Fruit fly (Drosophila melanogaster) whole organism, embryonic: ENCODE data around the gene CG14341.

Source experiments
- Ada2b ChIP-seq: fragments of 200-800 bp; sonication (Bioruptor generic); IDR thresholded peaks from 2 replicates; pipeline ENCODE4 v1.3.6; 2022; ENCODE audit warnings: missing biosample characterization, missing genetic modification characterization
- BtbVII ChIP-seq: fragments of 200-800 bp; sonication (Bioruptor generic); optimal IDR thresholded peaks from 3 replicates; lab custom pipeline; 2017; ENCODE audit warnings: missing biosample characterization, mild to moderate bottlenecking, missing genetic modification characterization
- CG11093 ChIP-seq: fragments of 200-800 bp; sonication (Bioruptor generic); IDR thresholded peaks from 3 replicates; pipeline ENCODE4 v1.3.6; 2022; ENCODE audit warnings: missing biosample characterization, missing genetic modification characterization
- CG13123 ChIP-seq: fragments of 200-800 bp; sonication (Bioruptor generic); optimal IDR thresholded peaks from 2 replicates; lab custom pipeline; 2016; ENCODE audit warnings: missing biosample characterization, missing genetic modification characterization
- CG14014 ChIP-seq: fragments of 200-800 bp; sonication (Bioruptor generic); IDR thresholded peaks from 2 replicates; pipeline ENCODE4 v1.3.6; 2022; ENCODE audit warnings: missing biosample characterization, missing genetic modification characterization
- CG1603 ChIP-seq: fragments of 200-800 bp; sonication (Bioruptor generic); optimal IDR thresholded peaks from 2 replicates; lab custom pipeline; 2019; ENCODE audit warnings: missing biosample characterization, mild to moderate bottlenecking, missing genetic modification characterization, moderate library complexity
- CG1647 ChIP-seq: fragments of 200-800 bp; sonication (Bioruptor generic); optimal IDR thresholded peaks from 3 replicates; lab custom pipeline; 2016; ENCODE audit warnings: missing biosample characterization, missing genetic modification characterization
- CG16779 ChIP-seq: fragments of 200-800 bp; sonication (Bioruptor generic); IDR thresholded peaks from 2 replicates; pipeline ENCODE4 v1.3.6; 2022; ENCODE audit warnings: missing biosample characterization, missing genetic modification characterization
- CG18262 ChIP-seq: fragments of 200-800 bp; optimal IDR thresholded peaks from 3 replicates; lab custom pipeline; 2019; ENCODE audit warnings: missing biosample characterization, mild to moderate bottlenecking, missing genetic modification characterization, moderate library complexity
- CG2199 ChIP-seq: fragments of 200-800 bp; sonication (Bioruptor generic); IDR thresholded peaks from 3 replicates; pipeline ENCODE4 v1.3.6; 2022; ENCODE audit warnings: missing biosample characterization, missing genetic modification characterization
- CG30020 ChIP-seq: fragments of 200-800 bp; optimal IDR thresholded peaks from 2 replicates; lab custom pipeline; 2019; ENCODE audit warnings: missing biosample characterization, mild to moderate bottlenecking, missing genetic modification characterization, moderate library complexity
- CG32772 ChIP-seq: fragments of 200-800 bp; sonication (Bioruptor generic); IDR thresholded peaks from 2 replicates; pipeline ENCODE4 v1.3.6; 2022; ENCODE audit warnings: missing biosample characterization, missing genetic modification characterization
- CG34422 ChIP-seq: fragments of 200-800 bp; sonication (Bioruptor generic); IDR thresholded peaks from 3 replicates; pipeline ENCODE4 v1.3.6; 2022; ENCODE audit warnings: missing biosample characterization, missing genetic modification characterization
- CG42726 ChIP-seq: fragments of 200-800 bp; sonication (Bioruptor generic); IDR thresholded peaks from 2 replicates; pipeline ENCODE4 v1.3.6; 2022; ENCODE audit warnings: missing biosample characterization, missing genetic modification characterization; ENCODE audit not compliant: partially characterized antibody
- CG8089 ChIP-seq: fragments of 200-800 bp; sonication (Bioruptor generic); optimal IDR thresholded peaks from 3 replicates; lab custom pipeline; 2016; ENCODE audit warnings: missing biosample characterization, missing genetic modification characterization
- CG8281 ChIP-seq: fragments of 200-800 bp; sonication (Bioruptor generic); optimal IDR thresholded peaks from 2 replicates; lab custom pipeline; 2018; ENCODE audit warnings: missing biosample characterization, mild to moderate bottlenecking, missing genetic modification characterization, moderate library complexity
- Chrac-16 ChIP-seq: fragments of 200-800 bp; sonication (Bioruptor generic); optimal IDR thresholded peaks from 3 replicates; lab custom pipeline; 2016; ENCODE audit warnings: missing biosample characterization, missing genetic modification characterization
- D19A ChIP-seq: fragments of 200-800 bp; optimal IDR thresholded peaks from 3 replicates; lab custom pipeline; 2019; ENCODE audit warnings: missing biosample characterization, mild to moderate bottlenecking, missing genetic modification characterization, moderate library complexity
- Dbx ChIP-seq: fragments of 200-800 bp; sonication (Bioruptor generic); IDR thresholded peaks from 3 replicates; pipeline ENCODE4 v1.3.6; 2022; ENCODE audit warnings: missing biosample characterization, missing genetic modification characterization
- E2f2 ChIP-seq: fragments of 200-800 bp; sonication (Bioruptor generic); IDR thresholded peaks from 2 replicates; pipeline ENCODE4 v1.3.6; 2022; ENCODE audit warnings: missing biosample characterization, missing genetic modification characterization
- Eip74EF ChIP-seq, 2 experiments: fragments of 200-800 bp in 1 of 2; fragments of >200 bp in 1 of 2; sonication (Bioruptor generic) in 1 of 2; optimal IDR thresholded peaks; 2 replicates each; lab custom pipeline; 2017 to 2019; ENCODE audit warnings: missing biosample characterization in 2 of 2, missing genetic modification characterization in 2 of 2, mild to moderate bottlenecking in 1 of 2, moderate library complexity in 1 of 2
- Elba2 ChIP-seq: fragments of 200-800 bp; sonication (Bioruptor generic); optimal IDR thresholded peaks from 3 replicates; lab custom pipeline; 2016; ENCODE audit warnings: missing biosample characterization, missing genetic modification characterization
- H2.0 ChIP-seq: fragments of 200-800 bp; sonication (Bioruptor generic); IDR thresholded peaks from 2 replicates; pipeline ENCODE4 v1.3.6; 2022; ENCODE audit warnings: missing biosample characterization, missing genetic modification characterization
- Hsf ChIP-seq: fragments of 200-800 bp; sonication (Bioruptor generic); optimal IDR thresholded peaks from 3 replicates; lab custom pipeline; 2016; ENCODE audit warnings: missing biosample characterization, missing genetic modification characterization
- Pdp1 ChIP-seq, 2 experiments: fragments of 200-800 bp; sonication (Bioruptor generic); optimal IDR thresholded peaks; 3 replicates each; lab custom pipeline; 2016; ENCODE audit warnings: missing biosample characterization in 2 of 2, missing genetic modification characterization in 2 of 2, mild to moderate bottlenecking in 1 of 2, moderate library complexity in 1 of 2
- Ptx1 ChIP-seq: fragments of 200-800 bp; sonication (Bioruptor generic); IDR thresholded peaks from 2 replicates; pipeline ENCODE4 v1.3.6; 2022; ENCODE audit warnings: missing biosample characterization, missing genetic modification characterization
- Rfx ChIP-seq: fragments of 200-800 bp; sonication (Bioruptor generic); IDR thresholded peaks from 2 replicates; pipeline ENCODE4 v1.3.6; 2022; ENCODE audit warnings: missing biosample characterization, missing genetic modification characterization
- Sox100B ChIP-seq: fragments of 200-800 bp; sonication (Bioruptor generic); optimal IDR thresholded peaks from 3 replicates; lab custom pipeline; 2018; ENCODE audit warnings: missing biosample characterization, mild to moderate bottlenecking, missing genetic modification characterization
- Usf ChIP-seq: fragments of 200-800 bp; sonication (Bioruptor generic); optimal IDR thresholded peaks from 2 replicates; lab custom pipeline; 2017; ENCODE audit warnings: missing genotype, missing biosample characterization, missing genetic modification characterization
- ap ChIP-seq: fragments of 200-800 bp; sonication (Bioruptor generic); IDR thresholded peaks from 2 replicates; pipeline ENCODE4 v1.3.6; 2022; ENCODE audit warnings: missing biosample characterization, missing genetic modification characterization
- az2 ChIP-seq: fragments of 200-800 bp; sonication (Bioruptor generic); optimal IDR thresholded peaks from 3 replicates; lab custom pipeline; 2016; ENCODE audit warnings: missing biosample characterization, missing genetic modification characterization
- bcd ChIP-seq: fragments of 200-800 bp; sonication (Bioruptor generic); optimal IDR thresholded peaks from 2 replicates; lab custom pipeline; 2017; ENCODE audit warnings: missing biosample characterization, mild to moderate bottlenecking, missing genetic modification characterization
- cato ChIP-seq: fragments of 200-800 bp; sonication (Bioruptor generic); optimal IDR thresholded peaks from 2 replicates; lab custom pipeline; 2016; ENCODE audit warnings: missing biosample characterization, missing genetic modification characterization, borderline replicate concordance
- chn ChIP-seq: fragments of 200-800 bp; sonication (Bioruptor generic); optimal IDR thresholded peaks from 2 replicates; lab custom pipeline; 2016; ENCODE audit warnings: missing biosample characterization, missing genetic modification characterization
- dmrt11E ChIP-seq: fragments of 200-800 bp; sonication (Bioruptor generic); optimal IDR thresholded peaks from 3 replicates; lab custom pipeline; 2018; ENCODE audit warnings: missing biosample characterization, mild to moderate bottlenecking, missing genetic modification characterization, moderate library complexity
- gfzf ChIP-seq: fragments of 200-800 bp; sonication (Bioruptor generic); optimal IDR thresholded peaks from 2 replicates; lab custom pipeline; 2016; ENCODE audit warnings: missing biosample characterization, mild to moderate bottlenecking, missing genetic modification characterization, moderate library complexity
- grau ChIP-seq: fragments of 200-800 bp; optimal IDR thresholded peaks from 3 replicates; lab custom pipeline; 2019; ENCODE audit warnings: missing biosample characterization, mild to moderate bottlenecking, missing genetic modification characterization, moderate library complexity
- gro ChIP-seq: fragments of 200-800 bp; sonication (Bioruptor generic); optimal IDR thresholded peaks from 2 replicates; lab custom pipeline; 2016; ENCODE audit warnings: missing biosample characterization, missing genetic modification characterization
- lov ChIP-seq, 2 experiments: fragments of 200-800 bp in 1 of 2; fragments of >200 bp in 1 of 2; sonication (Bioruptor generic) in 1 of 2; IDR thresholded peaks in 1 of 2; optimal IDR thresholded peaks in 1 of 2; 2 replicates in 1 of 2; 3 replicates in 1 of 2; pipeline versions ENCODE4 v1.3.6 to Lab custom; 2017 to 2022; ENCODE audit warnings: missing biosample characterization in 1 of 2, missing genetic modification characterization in 1 of 2
- mam ChIP-seq: fragments of 200-800 bp; sonication (Bioruptor generic); optimal IDR thresholded peaks from 3 replicates; lab custom pipeline; 2016; ENCODE audit warnings: missing biosample characterization, missing genetic modification characterization
- nau ChIP-seq: fragments of 200-800 bp; sonication (Bioruptor generic); optimal IDR thresholded peaks from 3 replicates; lab custom pipeline; 2017; ENCODE audit warnings: missing biosample characterization, mild to moderate bottlenecking, missing genetic modification characterization, missing genetic modification reagents
- otp ChIP-seq: fragments of 200-800 bp; sonication (Bioruptor generic); IDR thresholded peaks from 3 replicates; pipeline ENCODE4, ENCODE4 v1.3.6; 2022; ENCODE audit warnings: missing biosample characterization, missing genetic modification characterization
- prd ChIP-seq, 3 experiments: fragments of >200 bp in 2 of 3; fragments of 200-800 bp in 1 of 3; sonication (Bioruptor generic) in 1 of 3; optimal IDR thresholded peaks in 2 of 3; IDR thresholded peaks in 1 of 3; 2 replicates in 2 of 3; 3 replicates in 1 of 3; pipeline versions ENCODE4 v1.3.6 to Lab custom; 2017 to 2022; ENCODE audit warnings: missing biosample characterization in 1 of 3, missing genetic modification characterization in 1 of 3
- sna ChIP-seq: fragments of 200-800 bp; sonication (Bioruptor generic); IDR thresholded peaks from 2 replicates; pipeline ENCODE4 v1.3.6; 2022; ENCODE audit warnings: missing biosample characterization, missing genetic modification characterization; ENCODE audit not compliant: partially characterized antibody
- vvl ChIP-seq: fragments of 200-800 bp; sonication (Bioruptor generic); IDR thresholded peaks from 2 replicates; pipeline ENCODE4 v1.3.6; 2022; ENCODE audit warnings: missing biosample characterization, missing genetic modification characterization
- wor ChIP-seq: fragments of 200-800 bp; sonication (Bioruptor generic); IDR thresholded peaks from 2 replicates; pipeline ENCODE4 v1.3.6; 2022; ENCODE audit warnings: missing biosample characterization, missing genetic modification characterization
- zen ChIP-seq: fragments of 200-800 bp; sonication (Bioruptor generic); optimal IDR thresholded peaks from 3 replicates; lab custom pipeline; 2018; ENCODE audit warnings: missing biosample characterization, mild to moderate bottlenecking, missing genetic modification characterization, moderate library complexity

The CG14341 gene

dm6 chr2L:1157679-1158518 lies 8.4 kb upstream of the CG14341 start, which contains the start of gene capt (continued):
- TF ChIP-seq otp (GFP tag; lab: Robert Waterston, UW) (no peak), CG2199 (no peak), Pdp1 (GFP tag; optimal IDR thresholded peaks at IDR 0.05; lab: Kevin White, UChicago) (peak; percentile 18 to 31), gfzf (GFP tag; lab: Kevin White, UChicago) (peak; percentile 75), dmrt11E (tag; lab: Kevin White, UChicago) (peak; percentile 14), Sox100B (no peak), CG32772 (peak; percentile 26; the same call in 1 of the 2 replicates), CG42726 (peak; percentile 52; the same call in 1 of the 2 replicates), CG1647 (no peak), CG18262 (tag; lab: Kevin White, UChicago) (peak; percentile 39), bcd (peak; percentile 26), CG13123 (GFP tag; lab: Kevin White, UChicago) (no peak), BtbVII (peak; percentile 22), CG30020 (tag; lab: Kevin White, UChicago) (no peak), nau (GFP tag; lab: Kevin White, UChicago) (no peak), chn (peak; percentile 14), sna (GFP tag; lab: Robert Waterston, UW) (no peak), prd (optimal IDR thresholded peaks at IDR 0.05; lab: Kevin White, UChicago) (no peak), prd (GFP tag; IDR thresholded peaks at IDR 0.05; lab: Robert Waterston, UW) (peak; percentile 56; the same call in 2 of the 3 replicates), gro (GFP tag; lab: Kevin White, UChicago) (peak; percentile 3), E2f2 (GFP tag; lab: Robert Waterston, UW) (no peak), Eip74EF (GFP tag; optimal IDR thresholded peaks at IDR 0.05; lab: Kevin White, UChicago) (no peak), Dbx (GFP tag; lab: Robert Waterston, UW) (peak; percentile 21; the same call in 1 of the 3 replicates), CG14014 (GFP tag; lab: Robert Waterston, UW) (no peak), Elba2 (peak; percentile 79), Ptx1 (0 out of 2 replicates have a peak, but pooled peaks have one; percentile 29), H2.0 (GFP tag; lab: Robert Waterston, UW) (0 out of 2 replicates have a peak, but pooled peaks have one; percentile 7), mam (GFP tag; lab: Kevin White, UChicago) (peak; percentile 49), vvl (GFP tag; lab: Robert Waterston, UW) (peak; percentile 27; the same call in 1 of the 2 replicates), lov (optimal IDR thresholded peaks at IDR 0.05; lab: Kevin White, UChicago) (no peak), lov (GFP tag; IDR thresholded peaks at IDR 0.05; lab: Robert Waterston, UW) (no peak), CG16779 (GFP tag; lab: Robert Waterston, UW) (no peak), Usf (GFP tag; lab: Kevin White, UChicago) (no peak), az2 (GFP tag; lab: Kevin White, UChicago) (no peak), CG11093 (GFP tag; lab: Robert Waterston, UW) (0 out of 3 replicates have a peak, but pooled peaks have one; percentile 27), CG34422 (GFP tag; lab: Robert Waterston, UW) (peak; percentile 95), CG1603 (peak; percentile 39), cato (GFP tag; lab: Kevin White, UChicago) (no peak), Ada2b (GFP tag; lab: Robert Waterston, UW) (peak; percentile 34; the same call in 1 of the 2 replicates), Hsf (GFP tag; lab: Kevin White, UChicago) (peak; percentile 62), Rfx (GFP tag; lab: Robert Waterston, UW) (peak; percentile 72), grau (tag; lab: Kevin White, UChicago) (peak; percentile 39), zen (tag; lab: Kevin White, UChicago) (peak; percentile 17), wor (GFP tag; lab: Robert Waterston, UW) (no peak), ap (GFP tag; lab: Robert Waterston, UW) (no peak), D19A (tag; lab: Kevin White, UChicago) (no peak), CG8281 (no peak), Chrac-16 (GFP tag; lab: Kevin White, UChicago) (peak; percentile 39), CG8089 (no peak)
